Worm (Caenorhabditis elegans) whole organism, L3 larva: ENCODE data around the gene ssq-2.

ENCODE experiments used
- aly-2 ChIP-seq: fragments of 150-350 bp; optimal IDR thresholded peaks from 2 replicates; lab custom pipeline; 2014; ENCODE audit warnings: missing biosample characterization, missing genetic modification characterization
- ama-1 ChIP-seq: fragments of 150-350 bp; optimal IDR thresholded peaks from 2 replicates; lab custom pipeline; 2018
- ceh-16 ChIP-seq: sonication (generic microtip); optimal IDR thresholded peaks from 2 replicates; lab custom pipeline; 2017; ENCODE audit warnings: missing biosample characterization, missing genetic modification characterization
- ceh-82 ChIP-seq: fragments of 150-350 bp; optimal IDR thresholded peaks from 2 replicates; lab custom pipeline; 2014; ENCODE audit warnings: missing biosample characterization, missing genetic modification characterization
- ceh-9 ChIP-seq: sonication (generic microtip); optimal IDR thresholded peaks from 2 replicates; lab custom pipeline; 2018; ENCODE audit warnings: missing biosample characterization, missing genetic modification characterization
- daf-12 ChIP-seq: fragments of 150-350 bp; optimal IDR thresholded peaks from 2 replicates; lab custom pipeline; 2014; ENCODE audit warnings: missing biosample characterization, missing genetic modification reagents, missing genetic modification characterization
- egl-27 ChIP-seq: sonication (generic microtip); optimal IDR thresholded peaks from 4 replicates; lab custom pipeline; 2017; ENCODE audit warnings: missing biosample characterization, missing genetic modification reagents, missing genetic modification characterization
- egl-5 ChIP-seq: fragments of 150-350 bp; optimal IDR thresholded peaks from 2 replicates; lab custom pipeline; 2017; ENCODE audit warnings: missing biosample characterization, missing genetic modification reagents, missing genetic modification characterization, inconsistent platforms
- elt-1 ChIP-seq: fragments of 150-350 bp; optimal IDR thresholded peaks from 2 replicates; lab custom pipeline; 2014; ENCODE audit warnings: missing biosample characterization, missing genetic modification characterization
- elt-2 ChIP-seq: sonication (generic microtip); optimal IDR thresholded peaks from 2 replicates; lab custom pipeline; 2016; ENCODE audit warnings: missing genetic modification reagents, mild to moderate bottlenecking, missing genetic modification characterization, missing compliant biosample characterization
- eor-1 ChIP-seq, 2 experiments: fragments of 150-350 bp; optimal IDR thresholded peaks; 2 replicates each; lab custom pipeline; 2014 to 2018; ENCODE audit warnings: missing biosample characterization in 2 of 2, missing genetic modification characterization in 2 of 2
- jun-1 ChIP-seq: fragments of 150-350 bp; optimal IDR thresholded peaks from 2 replicates; lab custom pipeline; 2014; ENCODE audit warnings: missing biosample characterization, missing genetic modification reagents, missing genetic modification characterization
- lin-15B ChIP-seq: fragments of 150-350 bp; optimal IDR thresholded peaks from 2 replicates; lab custom pipeline; 2014; ENCODE audit warnings: missing biosample characterization, missing genetic modification characterization
- lin-39 ChIP-seq: fragments of 150-350 bp; optimal IDR thresholded peaks from 2 replicates; lab custom pipeline; 2018; ENCODE audit warnings: missing biosample characterization, missing genetic modification reagents, missing genetic modification characterization
- lsy-12 ChIP-seq: sonication (generic microtip); optimal IDR thresholded peaks from 2 replicates; lab custom pipeline; 2016; ENCODE audit warnings: mild to moderate bottlenecking, missing genetic modification characterization, missing compliant biosample characterization
- mdl-1 ChIP-seq: fragments of 150-350 bp; optimal IDR thresholded peaks from 2 replicates; lab custom pipeline; 2014; ENCODE audit warnings: missing biosample characterization, missing genetic modification characterization
- nfya-1 ChIP-seq: sonication (generic microtip); optimal IDR thresholded peaks from 2 replicates; lab custom pipeline; 2017; ENCODE audit warnings: missing genetic modification characterization, mild to moderate bottlenecking, missing compliant biosample characterization, antibody characterized with exemption, moderate library complexity; ENCODE audit not compliant: insufficient read depth
- nhr-11 ChIP-seq: fragments of 150-350 bp; optimal IDR thresholded peaks from 2 replicates; lab custom pipeline; 2014; ENCODE audit warnings: missing biosample characterization, missing genetic modification characterization
- nhr-23 ChIP-seq: fragments of 150-350 bp; optimal IDR thresholded peaks from 2 replicates; lab custom pipeline; 2014; ENCODE audit warnings: missing biosample characterization, missing genetic modification reagents, missing genetic modification characterization
- nhr-237 ChIP-seq: fragments of 150-350 bp; optimal IDR thresholded peaks from 2 replicates; lab custom pipeline; 2014; ENCODE audit warnings: missing biosample characterization, missing genetic modification characterization
- nhr-25 ChIP-seq: sonication (generic microtip); optimal IDR thresholded peaks from 2 replicates; lab custom pipeline; 2017; ENCODE audit warnings: missing biosample characterization, missing genetic modification characterization
- nhr-67 ChIP-seq: fragments of 150-350 bp; optimal IDR thresholded peaks from 2 replicates; lab custom pipeline; 2014; ENCODE audit warnings: missing biosample characterization, missing genetic modification characterization
- nhr-76 ChIP-seq: fragments of 150-350 bp; sonication (generic microtip); optimal IDR thresholded peaks from 5 replicates; lab custom pipeline; 2014; ENCODE audit warnings: missing biosample characterization, missing genetic modification characterization
- nhr-77 ChIP-seq: fragments of 150-350 bp; optimal IDR thresholded peaks from 2 replicates; lab custom pipeline; 2014; ENCODE audit warnings: missing biosample characterization, missing genetic modification characterization
- pha-4 ChIP-seq: fragments of 150-350 bp; optimal IDR thresholded peaks from 2 replicates; lab custom pipeline; 2014; ENCODE audit warnings: missing biosample characterization, missing genetic modification reagents, missing genetic modification characterization
- pqm-1 ChIP-seq: fragments of 150-350 bp; optimal IDR thresholded peaks from 2 replicates; lab custom pipeline; 2017; ENCODE audit warnings: missing biosample characterization, missing genetic modification characterization, inconsistent platforms
- sea-2 ChIP-seq: fragments of 150-350 bp; sonication (generic microtip); optimal IDR thresholded peaks from 4 replicates; lab custom pipeline; 2014; ENCODE audit warnings: missing biosample characterization, missing genetic modification reagents, missing genetic modification characterization
- skn-1 ChIP-seq: fragments of 150-350 bp; optimal IDR thresholded peaks from 2 replicates; lab custom pipeline; 2014; ENCODE audit warnings: missing biosample characterization, missing genetic modification characterization
- tbx-2 ChIP-seq: sonication (generic microtip); optimal IDR thresholded peaks from 2 replicates; lab custom pipeline; 2016; ENCODE audit warnings: mild to moderate bottlenecking, missing genetic modification characterization, missing compliant biosample characterization
- unc-39 ChIP-seq: sonication (generic microtip); optimal IDR thresholded peaks from 4 replicates; lab custom pipeline; 2017; ENCODE audit warnings: missing biosample characterization, missing genetic modification characterization
- zag-1 ChIP-seq: fragments of 150-350 bp; optimal IDR thresholded peaks from 2 replicates; lab custom pipeline; 2014; ENCODE audit warnings: missing biosample characterization, missing genetic modification characterization
- ztf-4 ChIP-seq: fragments of 150-350 bp; optimal IDR thresholded peaks from 2 replicates; lab custom pipeline; 2014; ENCODE audit warnings: missing biosample characterization, missing genetic modification characterization

ssq-2 gene

ce11 chrIV:4986246-4986645 is 9.7 kb upstream of the ssq-2 start, which contains the start of gene clec-177:
TSS of gene clec-177 (plus strand) at chrIV:4986546.
- TF ChIP-seq ama-1 (lab: Kevin White, UChicago) (no peak), nhr-76 (tag; lab: Kevin White, UChicago) (no peak), nhr-77 (tag; lab: Kevin White, UChicago) (no peak), lin-15B (tag; lab: Kevin White, UChicago) (no peak), sea-2 (no peak), lsy-12 (no peak), ceh-82 (tag; lab: Kevin White, UChicago) (no peak)

ce11 chrIV:4988531-4988930 is 7.4 kb upstream of the ssq-2 start, which contains the start of gene E03H12.7:
TSS of gene E03H12.7 (minus strand) at chrIV:4988631.
- TF ChIP-seq nhr-76 (tag; lab: Kevin White, UChicago): no peak

ce11 chrIV:4992089-4992488 is 3.9 kb upstream of the ssq-2 start, which contains the start of gene str-162:
TSS of gene str-162 (plus strand) at chrIV:4992389.
- TF ChIP-seq eor-1 (tag; optimal IDR thresholded peaks at IDR 0.05; lab: Kevin White, UChicago) (no peak), nhr-11 (tag; lab: Kevin White, UChicago) (no peak), lin-15B (tag; lab: Kevin White, UChicago) (no peak), lsy-12 (no peak), ceh-9 (tag; lab: Kevin White, UChicago) (no peak), egl-5 (tag; lab: Kevin White, UChicago) (no peak), nhr-237 (no peak), ztf-4 (tag; lab: Kevin White, UChicago) (no peak), lin-39 (tag; lab: Kevin White, UChicago) (no peak), elt-2 (tag; lab: Kevin White, UChicago) (no peak), ceh-82 (tag; lab: Kevin White, UChicago) (no peak)

- TF ChIP-seq jun-1 (tag; lab: Kevin White, UChicago) (no peak), aly-2 (tag; lab: Kevin White, UChicago) (no peak), nhr-77 (tag; lab: Kevin White, UChicago) (no peak), pqm-1 (tag; lab: Kevin White, UChicago) (no peak), nfya-1 (tag; lab: Kevin White, UChicago) (no peak), skn-1 (tag; lab: Kevin White, UChicago) (no peak), nhr-76 (tag; lab: Kevin White, UChicago) (no peak), ztf-4 (tag; lab: Kevin White, UChicago) (no peak), daf-12 (tag; lab: Kevin White, UChicago) (no peak), egl-27 (no peak), nhr-67 (no peak), mdl-1 (no peak), zag-1 (tag; lab: Kevin White, UChicago) (no peak), elt-1 (tag; lab: Kevin White, UChicago) (no peak), nhr-237 (no peak), nhr-11 (tag; lab: Kevin White, UChicago) (no peak), pha-4 (tag; lab: Kevin White, UChicago) (no peak)
- TF ChIP-seq, all 47 proteins: peak for 0
Observed at ce11 chrIV:4993128-4993527, 2.8 kb upstream of the ssq-2 start.

ce11 chrIV:4996956-4997355 is 1.0 kb downstream of the ssq-2 start:
- TF ChIP-seq ztf-4 (tag; lab: Kevin White, UChicago) (no peak), ceh-82 (tag; lab: Kevin White, UChicago) (no peak), ceh-16 (tag; lab: Kevin White, UChicago) (no peak), nhr-77 (tag; lab: Kevin White, UChicago) (no peak), eor-1 (tag; optimal IDR thresholded peaks at IDR 0.05; lab: Kevin White, UChicago) (no peak), lin-39 (tag; lab: Kevin White, UChicago) (no peak), nhr-25 (tag; lab: Kevin White, UChicago) (no peak), egl-27 (no peak), nhr-23 (tag; lab: Kevin White, UChicago) (no peak), elt-2 (tag; lab: Kevin White, UChicago) (no peak), tbx-2 (tag; lab: Kevin White, UChicago) (no peak), ceh-9 (tag; lab: Kevin White, UChicago) (no peak), unc-39 (tag; lab: Kevin White, UChicago) (no peak), elt-1 (tag; lab: Kevin White, UChicago) (no peak), nhr-237 (no peak)
